Worm (Caenorhabditis elegans): ENCODE data around the gene mat-2.

The mat-2 gene

DNA sequence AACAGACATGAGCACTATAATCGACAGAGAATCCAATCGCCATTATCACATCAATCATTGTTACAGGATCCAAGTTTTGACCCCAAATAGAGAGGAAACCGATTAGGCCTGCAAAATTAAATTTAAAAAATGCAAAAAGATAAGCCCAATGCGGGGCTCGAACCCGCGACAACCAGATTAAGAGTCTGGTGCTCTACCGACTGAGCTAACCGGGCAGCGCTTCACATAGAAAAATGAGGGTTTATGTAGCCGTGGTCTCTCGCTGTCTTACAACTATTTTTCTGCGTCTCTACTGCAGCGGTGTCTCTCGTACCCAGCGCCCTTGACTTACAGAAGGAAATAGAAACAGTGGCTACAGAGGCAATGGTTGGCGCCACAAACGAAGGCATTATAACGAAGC, 45.1 kb downstream of the mat-2 start (continued):
- TF ChIP-seq nhr-129 (tag; optimal IDR thresholded peaks at IDR 0.05): peak; percentile 67
- no peak for TF ChIP-seq nhr-12 (tag; optimal IDR thresholded peaks at IDR 0.05)
- TF ChIP-seq sem-4 (tag; optimal IDR thresholded peaks at IDR 0.05): no peak
- TF ChIP-seq ceh-82 (tag; optimal IDR thresholded peaks at IDR 0.05): no peak
- peak; percentile 38 for TF ChIP-seq fos-1 (tag; optimal IDR thresholded peaks at IDR 0.05)
- TF ChIP-seq nhr-10 (tag; optimal IDR thresholded peaks at IDR 0.05): no peak
- peak; percentile 58 for TF ChIP-seq snpc-4 (tag; optimal IDR thresholded peaks at IDR 0.05)
- no peak for TF ChIP-seq R02D3.7 (tag; optimal IDR thresholded peaks at IDR 0.05)
- peak; percentile 45 to 49 for TF ChIP-seq lsy-2 (tag; optimal IDR thresholded peaks at IDR 0.05)
- TF ChIP-seq ztf-11 (tag; optimal IDR thresholded peaks at IDR 0.05): no peak
- TF ChIP-seq gmeb-1 (tag; optimal IDR thresholded peaks at IDR 0.05): peak; percentile 57

DNA sequence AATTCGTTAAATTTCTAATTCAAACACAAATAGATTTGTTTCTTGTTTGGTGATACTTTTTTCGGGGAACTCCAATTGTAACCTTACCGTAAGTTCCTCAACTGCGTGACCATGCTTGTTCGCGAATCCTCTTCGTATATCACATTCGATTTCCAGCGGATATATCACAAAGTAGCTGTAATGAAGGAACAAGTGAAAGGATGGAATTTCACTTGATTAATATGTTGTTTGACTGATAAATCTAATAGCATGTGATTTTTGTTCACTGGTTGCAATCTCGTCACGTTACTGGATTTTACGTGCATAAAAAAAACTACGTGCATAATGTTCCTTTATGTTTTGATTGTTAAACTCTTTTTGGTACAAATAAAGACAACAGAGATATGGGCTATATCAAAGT, 49.2 kb downstream of the mat-2 start:
- peak; percentile 68 for TF ChIP-seq blmp-1 (tag; optimal IDR thresholded peaks at IDR 0.05; ENCODE audit: insufficient read depth)
- TF ChIP-seq mbf-1 (tag; optimal IDR thresholded peaks at IDR 0.05): no peak
- no peak for TF ChIP-seq elt-1 (tag; optimal IDR thresholded peaks at IDR 0.05)
- TF ChIP-seq R02D3.7 (tag; optimal IDR thresholded peaks at IDR 0.05): no peak

DNA sequence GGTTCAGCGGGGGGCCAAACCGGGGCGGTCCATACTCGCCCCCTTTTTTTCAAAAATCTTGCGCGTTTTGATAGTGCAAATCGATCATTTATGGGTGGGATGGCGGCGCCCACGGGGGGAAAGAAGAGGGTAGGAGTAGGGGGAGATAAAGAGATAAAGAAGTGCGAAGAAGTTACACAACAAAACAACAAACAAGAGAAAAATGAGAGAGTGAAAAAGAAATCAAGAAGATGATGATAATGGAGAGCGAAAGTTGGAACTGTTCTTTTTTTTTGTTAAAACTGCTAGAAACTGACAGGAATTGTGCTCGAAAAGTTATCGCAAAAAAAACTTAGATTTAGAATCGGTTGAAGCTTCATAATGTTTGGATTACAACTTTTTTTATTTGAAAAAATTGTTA, 49.9 kb downstream of the mat-2 start, which contains the start of gene ptr-13:
ptr-13 (minus strand) TSS at position 92 of the 400 bp plus-strand sequence.
- TF ChIP-seq blmp-1 (tag; optimal IDR thresholded peaks at IDR 0.05; ENCODE audit: insufficient read depth) (peak; percentile 69), C34F6.9 (tag; optimal IDR thresholded peaks at IDR 0.05) (no peak)

DNA sequence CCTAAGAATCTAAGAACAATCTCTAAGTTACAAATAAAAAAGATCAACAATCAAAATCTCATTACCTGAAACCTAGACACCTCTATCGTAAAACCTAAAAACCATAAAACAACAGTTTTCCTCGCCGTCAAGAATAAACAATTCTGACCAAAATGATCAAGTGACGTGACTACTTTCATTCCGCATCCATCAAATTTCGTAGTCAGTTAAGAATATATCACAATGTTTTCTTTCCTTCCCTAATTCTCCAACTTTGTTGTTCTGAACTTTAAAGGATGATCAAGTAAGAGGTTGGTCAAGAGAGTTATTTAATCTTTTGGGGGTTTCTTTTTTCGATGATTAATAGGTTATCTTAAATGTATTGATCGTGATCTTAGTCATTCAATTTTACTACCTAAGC, 50.8 kb downstream of the mat-2 start:
- TF ChIP-seq sma-9 (GFP tag; optimal IDR thresholded peaks at IDR 0.05): peak; percentile 20
- no peak for TF ChIP-seq sma-9 (tag; optimal IDR thresholded peaks at IDR 0.05)
- TF ChIP-seq nhr-25 (tag; optimal IDR thresholded peaks at IDR 0.05): no peak
- TF ChIP-seq snpc-4 (tag; optimal IDR thresholded peaks at IDR 0.05): no peak
- no peak for TF ChIP-seq elt-1 (tag; optimal IDR thresholded peaks at IDR 0.05)
- TF ChIP-seq sma-3 (GFP tag; optimal IDR thresholded peaks at IDR 0.05): peak; percentile 55

DNA sequence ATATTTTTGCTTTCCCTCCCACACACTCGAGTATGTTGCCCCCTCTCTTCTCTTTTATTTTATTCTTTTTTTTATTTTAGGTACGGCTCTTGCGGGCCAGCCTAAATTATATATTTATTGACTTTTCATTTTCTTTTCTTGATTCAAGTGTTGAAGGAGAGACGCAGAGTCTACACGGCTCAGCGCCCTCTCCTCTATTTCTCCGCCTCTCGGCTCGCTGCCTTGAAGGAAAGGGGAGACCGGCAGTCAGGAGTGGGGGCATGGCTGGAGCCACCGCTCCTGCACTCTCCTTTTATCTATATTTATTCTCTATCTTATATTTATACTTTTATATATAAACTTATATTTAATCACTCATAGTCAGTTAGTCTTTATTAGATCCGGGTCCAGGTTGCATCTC, 53.9 kb downstream of the mat-2 start:
- TF ChIP-seq unc-55 (GFP tag; optimal IDR thresholded peaks at IDR 0.05) (peak; percentile 22), F13H6.1 (tag; optimal IDR thresholded peaks at IDR 0.05) (no peak)

DNA sequence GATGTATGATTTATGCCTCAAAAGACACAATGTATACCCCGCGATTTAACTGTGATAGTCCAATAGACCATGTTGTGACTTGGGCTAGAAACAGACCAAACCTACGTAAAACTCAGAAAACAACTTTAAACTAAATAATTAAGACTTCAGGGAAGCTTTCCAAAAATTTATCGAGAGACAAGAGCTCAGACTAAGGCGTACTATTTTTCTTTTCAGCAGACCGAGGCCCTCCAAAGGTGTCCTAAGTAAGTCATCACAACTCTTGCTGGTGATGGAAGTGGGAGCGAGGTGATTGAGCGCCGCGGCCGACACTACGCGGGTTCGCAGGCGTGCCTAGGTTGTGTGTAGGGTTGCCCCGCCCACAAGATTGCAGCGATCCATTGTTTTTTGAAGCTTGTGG, 54.5 kb downstream of the mat-2 start:
- no peak for TF ChIP-seq ztf-11 (tag; optimal IDR thresholded peaks at IDR 0.05)
- TF ChIP-seq unc-62 (GFP tag; optimal IDR thresholded peaks at IDR 0.05): no peak
- no peak for TF ChIP-seq ztf-1 (GFP tag; conservative IDR thresholded peaks at IDR 0.05)
- peak; percentile 44 for TF ChIP-seq nhr-25 (tag; optimal IDR thresholded peaks at IDR 0.05)
- peak; percentile 75 for TF ChIP-seq F13H6.1 (tag; optimal IDR thresholded peaks at IDR 0.05)
- TF ChIP-seq C34F6.9 (tag; optimal IDR thresholded peaks at IDR 0.05): peak; percentile 6
- TF ChIP-seq nhr-12 (tag; optimal IDR thresholded peaks at IDR 0.05): no peak
- no peak for TF ChIP-seq alr-1 (tag; optimal IDR thresholded peaks at IDR 0.05)
- no peak for TF ChIP-seq mab-5 (tag; optimal IDR thresholded peaks at IDR 0.05)
- TF ChIP-seq Y55F3AM.14 (GFP tag; optimal IDR thresholded peaks at IDR 0.05): no peak
- TF ChIP-seq mbf-1 (tag; optimal IDR thresholded peaks at IDR 0.05): no peak
- no peak for TF ChIP-seq nhr-11 (tag; optimal IDR thresholded peaks at IDR 0.05)
- TF ChIP-seq nhr-129 (tag; optimal IDR thresholded peaks at IDR 0.05): peak; percentile 63
- peak; percentile 26 for TF ChIP-seq nhr-237 (tag; optimal IDR thresholded peaks at IDR 0.05)
- no peak for TF ChIP-seq unc-39 (tag; optimal IDR thresholded peaks at IDR 0.05)
- TF ChIP-seq egl-27 (tag; optimal IDR thresholded peaks at IDR 0.05): peak; percentile 20
- TF ChIP-seq nhr-77 (tag; optimal IDR thresholded peaks at IDR 0.05): no peak
- peak; percentile 56 for TF ChIP-seq lin-13 (GFP tag; optimal IDR thresholded peaks at IDR 0.05)
- TF ChIP-seq gmeb-1 (tag; optimal IDR thresholded peaks at IDR 0.05): peak; percentile 76
- no peak for TF ChIP-seq zag-1 (tag; optimal IDR thresholded peaks at IDR 0.05)
- TF ChIP-seq nhr-10 (tag; optimal IDR thresholded peaks at IDR 0.05): no peak
- no peak for TF ChIP-seq ceh-82 (tag; optimal IDR thresholded peaks at IDR 0.05)
- TF ChIP-seq ztf-4 (tag; optimal IDR thresholded peaks at IDR 0.05): peak; percentile 25
- no peak for TF ChIP-seq blmp-1 (tag; optimal IDR thresholded peaks at IDR 0.05; ENCODE audit: insufficient read depth)
- TF ChIP-seq mdl-1 (tag; optimal IDR thresholded peaks at IDR 0.05): peak; percentile 37 to 86
- TF ChIP-seq lsy-2 (tag; optimal IDR thresholded peaks at IDR 0.05): peak; percentile 43 to 56
- peak; percentile 31 for TF ChIP-seq sem-4 (tag; optimal IDR thresholded peaks at IDR 0.05)
- TF ChIP-seq lin-39 (tag; optimal IDR thresholded peaks at IDR 0.05): no peak
- peak; percentile 22 for TF ChIP-seq R02D3.7 (tag; optimal IDR thresholded peaks at IDR 0.05)
- TF ChIP-seq elt-1 (tag; optimal IDR thresholded peaks at IDR 0.05): no peak
- peak; percentile 96 for TF ChIP-seq ama-1 (optimal IDR thresholded peaks at IDR 0.05)
- peak; percentile 12 for TF ChIP-seq crh-2 (tag; optimal IDR thresholded peaks at IDR 0.05)
- no peak for TF ChIP-seq nhr-23 (tag; optimal IDR thresholded peaks at IDR 0.05)
- peak; percentile 18 for TF ChIP-seq lin-11 (tag; optimal IDR thresholded peaks at IDR 0.05)
- TF ChIP-seq snpc-4 (tag; optimal IDR thresholded peaks at IDR 0.05): peak; percentile 98
- TF ChIP-seq dmd-4 (tag; optimal IDR thresholded peaks at IDR 0.05): no peak
- no peak for TF ChIP-seq elt-3 (tag; optimal IDR thresholded peaks at IDR 0.05)
